Fruit fly (Drosophila melanogaster) whole organism, embryonic: ENCODE measurements around the gene Hexo1.

Experiments used
- Adf1 ChIP-seq: fragments of 200-800 bp; sonication (Bioruptor generic); IDR thresholded peaks from 2 replicates; pipeline ENCODE4 v1.3.6; 2022; ENCODE audit warnings: missing biosample characterization, missing genetic modification characterization
- BEAF-32 ChIP-seq: fragments of 200-800 bp; sonication (Bioruptor generic); optimal IDR thresholded peaks from 3 replicates; lab custom pipeline; 2017; ENCODE audit warnings: missing biosample characterization, missing genetic modification characterization, mild to moderate bottlenecking, moderate library complexity, missing genetic modification reagents
- CG10979 ChIP-seq: fragments of 200-800 bp; sonication (Bioruptor generic); optimal IDR thresholded peaks from 2 replicates; lab custom pipeline; 2018; ENCODE audit warnings: missing biosample characterization, mild to moderate bottlenecking, missing genetic modification characterization, moderate library complexity
- CG12219 ChIP-seq: fragments of 200-800 bp; sonication (Bioruptor generic); optimal IDR thresholded peaks from 3 replicates; lab custom pipeline; 2018; ENCODE audit warnings: missing biosample characterization, mild to moderate bottlenecking, missing genetic modification characterization
- CG13296 ChIP-seq: fragments of 200-800 bp; sonication (Bioruptor generic); optimal IDR thresholded peaks from 3 replicates; lab custom pipeline; 2018; ENCODE audit warnings: missing biosample characterization, mild to moderate bottlenecking, missing genetic modification characterization
- CG13775 ChIP-seq: fragments of 200-800 bp; sonication (Bioruptor generic); optimal IDR thresholded peaks from 3 replicates; lab custom pipeline; 2017; ENCODE audit warnings: missing biosample characterization, mild to moderate bottlenecking, missing genetic modification characterization
- CG14441 ChIP-seq: fragments of 200-800 bp; sonication (Bioruptor generic); IDR thresholded peaks from 2 replicates; pipeline ENCODE4 v1.3.6; 2022; ENCODE audit warnings: missing biosample characterization, missing genetic modification characterization
- CG1529 ChIP-seq: fragments of 200-800 bp; sonication (Bioruptor generic); optimal IDR thresholded peaks from 3 replicates; lab custom pipeline; 2018; ENCODE audit warnings: missing biosample characterization, missing genetic modification characterization
- CG1602 ChIP-seq: fragments of 200-800 bp; sonication (Bioruptor generic); optimal IDR thresholded peaks from 3 replicates; lab custom pipeline; 2016; ENCODE audit warnings: missing biosample characterization, missing genetic modification characterization
- CG2199 ChIP-seq: fragments of 200-800 bp; sonication (Bioruptor generic); IDR thresholded peaks from 3 replicates; pipeline ENCODE4 v1.3.6; 2022; ENCODE audit warnings: missing biosample characterization, missing genetic modification characterization
- CG32767 ChIP-seq: fragments of 200-800 bp; sonication (Bioruptor generic); IDR thresholded peaks from 2 replicates; pipeline ENCODE4 v1.3.6; 2022; ENCODE audit warnings: missing biosample characterization, missing genetic modification characterization
- CG4707 ChIP-seq: fragments of 200-800 bp; sonication (Bioruptor generic); optimal IDR thresholded peaks from 2 replicates; lab custom pipeline; 2018; ENCODE audit warnings: missing biosample characterization, mild to moderate bottlenecking, missing genetic modification characterization, moderate library complexity
- CG6272 ChIP-seq: fragments of 200-800 bp; sonication (Bioruptor generic); IDR thresholded peaks from 2 replicates; pipeline ENCODE4 v1.3.6; 2022; ENCODE audit warnings: missing biosample characterization, missing genetic modification characterization
- CG6854 ChIP-seq: fragments of 200-800 bp; sonication (Bioruptor generic); optimal IDR thresholded peaks from 3 replicates; lab custom pipeline; 2017; ENCODE audit warnings: missing biosample characterization, mild to moderate bottlenecking, missing genetic modification characterization
- CG7786 ChIP-seq: fragments of 200-800 bp; sonication (Bioruptor generic); optimal IDR thresholded peaks from 2 replicates; lab custom pipeline; 2016; ENCODE audit warnings: missing biosample characterization, missing genetic modification characterization
- CG8359 ChIP-seq: fragments of 200-800 bp; sonication (Bioruptor generic); optimal IDR thresholded peaks from 2 replicates; lab custom pipeline; 2017; ENCODE audit warnings: missing biosample characterization, mild to moderate bottlenecking, missing genetic modification characterization, borderline replicate concordance
- CG9932 ChIP-seq: fragments of 200-800 bp; sonication (Bioruptor generic); IDR thresholded peaks from 2 replicates; pipeline ENCODE4 v1.3.6; 2022; ENCODE audit warnings: missing biosample characterization, missing genetic modification characterization
- D19B ChIP-seq: fragments of 200-800 bp; sonication (Bioruptor generic); optimal IDR thresholded peaks from 2 replicates; lab custom pipeline; 2017; ENCODE audit warnings: missing biosample characterization, mild to moderate bottlenecking, missing genetic modification characterization
- Deaf1 ChIP-seq: fragments of 200-800 bp; optimal IDR thresholded peaks from 3 replicates; lab custom pipeline; 2019; ENCODE audit warnings: missing biosample characterization, mild to moderate bottlenecking, missing genetic modification characterization, moderate library complexity
- Dfd ChIP-seq, 2 experiments: fragments of >200 bp; optimal IDR thresholded peaks; 2 replicates each; lab custom pipeline; 2017; ENCODE audit warnings: missing biosample characterization in 2 of 2, missing genetic modification characterization in 2 of 2
- Dref ChIP-seq: fragments of 200-800 bp; sonication (Bioruptor generic); IDR thresholded peaks from 2 replicates; pipeline ENCODE4 v1.3.6; 2022; ENCODE audit warnings: missing biosample characterization, missing genetic modification characterization
- Elba2 ChIP-seq: fragments of 200-800 bp; sonication (Bioruptor generic); optimal IDR thresholded peaks from 3 replicates; lab custom pipeline; 2016; ENCODE audit warnings: missing biosample characterization, missing genetic modification characterization
- Fer3 ChIP-seq: fragments of 200-800 bp; sonication (Bioruptor generic); optimal IDR thresholded peaks from 2 replicates; lab custom pipeline; 2018; ENCODE audit warnings: missing biosample characterization, mild to moderate bottlenecking, missing genetic modification characterization, moderate library complexity
- HLH3B ChIP-seq: fragments of 200-800 bp; sonication (Bioruptor generic); IDR thresholded peaks from 2 replicates; pipeline ENCODE4 v1.3.6; 2022; ENCODE audit warnings: missing biosample characterization, missing genetic modification characterization
- Hand ChIP-seq: fragments of 200-800 bp; sonication (Bioruptor generic); optimal IDR thresholded peaks from 2 replicates; lab custom pipeline; 2017; ENCODE audit warnings: mild to moderate bottlenecking, missing biosample characterization, missing genetic modification reagents, missing genetic modification characterization
- HmgZ ChIP-seq: fragments of 200-800 bp; sonication (Bioruptor generic); optimal IDR thresholded peaks from 2 replicates; lab custom pipeline; 2018; ENCODE audit warnings: missing biosample characterization, mild to moderate bottlenecking, missing genetic modification characterization
- Meics ChIP-seq: fragments of 200-800 bp; sonication (Bioruptor generic); optimal IDR thresholded peaks from 2 replicates; lab custom pipeline; 2017; ENCODE audit warnings: missing biosample characterization, mild to moderate bottlenecking, missing genetic modification characterization
- NC2β ChIP-seq: fragments of 200-800 bp; sonication (Bioruptor generic); optimal IDR thresholded peaks from 2 replicates; lab custom pipeline; 2016; ENCODE audit warnings: missing biosample characterization, missing genetic modification characterization
- NFAT ChIP-seq: fragments of 200-800 bp; sonication (Bioruptor generic); IDR thresholded peaks from 2 replicates; pipeline ENCODE4 v1.3.6; 2022; ENCODE audit warnings: missing biosample characterization, missing genetic modification characterization
- Poxn ChIP-seq: fragments of 200-800 bp; sonication (Bioruptor generic); IDR thresholded peaks from 2 replicates; pipeline ENCODE4 v1.3.6; 2022; ENCODE audit warnings: missing biosample characterization, missing genetic modification characterization
- YL-1 ChIP-seq: fragments of 200-800 bp; sonication (Bioruptor generic); optimal IDR thresholded peaks from 3 replicates; lab custom pipeline; 2017; ENCODE audit warnings: missing biosample characterization, mild to moderate bottlenecking, missing genetic modification characterization
- ac ChIP-seq: fragments of 200-800 bp; sonication (Bioruptor generic); optimal IDR thresholded peaks from 3 replicates; lab custom pipeline; 2017; ENCODE audit warnings: missing biosample characterization, mild to moderate bottlenecking, missing genetic modification characterization
- chif ChIP-seq, 2 experiments: fragments of 200-800 bp; sonication (Bioruptor generic); optimal IDR thresholded peaks; 3 replicates each; lab custom pipeline; 2016; ENCODE audit warnings: missing biosample characterization in 2 of 2, missing genetic modification characterization in 2 of 2
- dm ChIP-seq: fragments of 200-800 bp; sonication (Bioruptor generic); optimal IDR thresholded peaks from 3 replicates; lab custom pipeline; 2016; ENCODE audit warnings: missing biosample characterization, missing genetic modification characterization
- dmrt99B ChIP-seq: fragments of 200-800 bp; sonication (Bioruptor generic); optimal IDR thresholded peaks from 2 replicates; lab custom pipeline; 2018; ENCODE audit warnings: missing biosample characterization, mild to moderate bottlenecking, missing genetic modification characterization, moderate library complexity
- fd64A ChIP-seq: fragments of 200-800 bp; sonication (Bioruptor generic); optimal IDR thresholded peaks from 3 replicates; lab custom pipeline; 2018; ENCODE audit warnings: missing biosample characterization, mild to moderate bottlenecking, missing genetic modification characterization
- gfzf ChIP-seq: fragments of 200-800 bp; sonication (Bioruptor generic); optimal IDR thresholded peaks from 2 replicates; lab custom pipeline; 2016; ENCODE audit warnings: missing biosample characterization, mild to moderate bottlenecking, missing genetic modification characterization, moderate library complexity
- gsb-n ChIP-seq: fragments of 200-800 bp; sonication (Bioruptor generic); optimal IDR thresholded peaks from 3 replicates; lab custom pipeline; 2018; ENCODE audit warnings: missing biosample characterization, mild to moderate bottlenecking, missing genetic modification characterization
- insv ChIP-seq, 2 experiments: fragments of 200-800 bp; sonication (Bioruptor generic); optimal IDR thresholded peaks; 3 replicates each; lab custom pipeline; 2016 to 2018; ENCODE audit warnings: missing biosample characterization in 2 of 2, missing genetic modification characterization in 2 of 2
- jigr1 ChIP-seq: fragments of 200-800 bp; sonication (Bioruptor generic); IDR thresholded peaks from 3 replicates; pipeline ENCODE4 v1.3.6; 2022; ENCODE audit warnings: missing biosample characterization, missing genetic modification characterization
- lmd ChIP-seq: fragments of 200-800 bp; sonication (Bioruptor generic); IDR thresholded peaks from 2 replicates; pipeline ENCODE4 v1.3.6; 2022; ENCODE audit warnings: missing biosample characterization, missing genetic modification characterization
- peb ChIP-seq: fragments of 200-800 bp; sonication (Bioruptor generic); IDR thresholded peaks from 2 replicates; pipeline ENCODE4 v1.3.6; 2022; ENCODE audit warnings: missing biosample characterization, missing genetic modification characterization
- pros ChIP-seq: fragments of 200-800 bp; sonication (Bioruptor generic); optimal IDR thresholded peaks from 3 replicates; lab custom pipeline; 2019; ENCODE audit warnings: missing biosample characterization, mild to moderate bottlenecking, missing genetic modification characterization, moderate library complexity
- run ChIP-seq: fragments of 200-800 bp; sonication (Bioruptor generic); optimal IDR thresholded peaks from 3 replicates; lab custom pipeline; 2018; ENCODE audit warnings: missing biosample characterization, mild to moderate bottlenecking, missing genetic modification characterization
- sens-2 ChIP-seq: fragments of 200-800 bp; sonication (Bioruptor generic); IDR thresholded peaks from 2 replicates; pipeline ENCODE4 v1.3.6; 2022; ENCODE audit warnings: missing biosample characterization, missing genetic modification characterization
- seq ChIP-seq: fragments of 200-800 bp; sonication (Bioruptor generic); IDR thresholded peaks from 2 replicates; pipeline ENCODE4 v1.3.6; 2022; ENCODE audit warnings: missing biosample characterization, missing genetic modification characterization
- slbo ChIP-seq: fragments of 200-800 bp; sonication (Bioruptor generic); IDR thresholded peaks from 2 replicates; pipeline ENCODE4 v1.3.6; 2022; ENCODE audit warnings: missing biosample characterization, missing genetic modification characterization
- tgo ChIP-seq: fragments of 200-800 bp; sonication (Bioruptor generic); IDR thresholded peaks from 3 replicates; pipeline ENCODE4 v1.3.6; 2022; ENCODE audit warnings: missing biosample characterization, missing genetic modification characterization
- tup ChIP-seq: fragments of 200-800 bp; sonication (Bioruptor generic); optimal IDR thresholded peaks from 2 replicates; lab custom pipeline; 2016; ENCODE audit warnings: missing biosample characterization, mild to moderate bottlenecking, missing genetic modification characterization, moderate library complexity
- wdn ChIP-seq: fragments of 200-800 bp; sonication (Bioruptor generic); IDR thresholded peaks from 2 replicates; pipeline ENCODE4 v1.3.6; 2022; ENCODE audit warnings: missing biosample characterization, missing genetic modification characterization

Hexo1 gene

DNA sequence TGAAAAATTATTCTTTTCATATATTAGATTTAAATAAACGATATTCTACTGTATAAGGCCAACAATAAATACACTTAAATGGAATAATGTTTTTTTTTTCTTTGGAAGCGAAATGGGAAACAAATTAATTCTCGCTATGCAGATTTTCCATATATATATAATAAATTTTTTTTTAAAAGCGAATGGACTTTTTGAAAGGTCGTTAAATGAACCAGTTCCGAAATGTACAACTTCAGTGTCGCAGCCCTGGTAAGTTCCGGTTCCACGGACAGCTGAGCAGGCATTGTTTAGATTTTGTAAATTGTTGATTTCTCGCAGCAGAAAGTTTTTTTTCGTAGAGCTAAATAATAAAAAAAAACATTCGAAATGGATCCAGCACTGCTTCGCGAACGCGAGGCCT lies 1.7 kb upstream of the Hexo1 start, which contains the start of gene TfIIEbeta (continued):
- no peak for TF ChIP-seq CG32767 (GFP tag; lab: Robert Waterston, UW)
- TF ChIP-seq BEAF-32 (GFP tag; lab: Kevin White, UChicago), result peak; percentile 1
- peak; percentile 53 for TF ChIP-seq Meics
- TF ChIP-seq, all 482 proteins: peak for 114

DNA sequence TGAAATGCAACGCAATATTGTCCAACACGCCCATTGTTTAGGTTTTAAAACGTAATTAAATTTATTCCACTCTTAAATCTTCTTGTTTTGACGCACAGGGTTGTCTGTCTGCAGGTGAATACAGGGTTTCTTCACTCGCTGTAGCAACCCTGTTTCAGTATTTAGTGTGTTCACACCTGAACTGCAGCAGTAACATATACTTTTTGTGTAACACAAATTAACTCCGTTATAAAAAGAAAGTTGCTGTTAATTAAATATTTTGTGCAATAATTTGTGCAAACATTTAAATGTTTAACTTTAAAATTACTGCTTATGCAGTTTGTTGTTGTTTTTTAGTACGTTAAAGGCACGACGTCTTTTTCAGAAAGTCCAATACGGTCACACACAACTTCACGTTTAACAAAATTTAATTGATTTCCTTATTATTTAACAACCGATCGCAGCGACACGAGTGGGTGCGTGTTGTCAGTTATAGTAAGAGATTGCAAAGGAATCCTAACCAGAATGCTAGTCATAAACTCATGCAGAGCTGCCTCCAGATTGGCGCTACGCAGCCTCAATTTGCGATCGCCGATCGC lies 3.8 kb downstream of the Hexo1 start, which contains the start of the genes CG15012 and Fdx2:
Gene CG15012, minus strand, starts transcription at position 127 of the 578 bp plus-strand sequence.
Gene Fdx2, plus strand, starts transcription at position 363 of the 578 bp plus-strand sequence.
- TF ChIP-seq CG13296 (GFP tag; lab: Kevin White, UChicago) (no peak), Adf1 (no peak), YL-1 (GFP tag; lab: Kevin White, UChicago) (peak; percentile 93), slbo (GFP tag; lab: Robert Waterston, UW) (peak; percentile 29; the same call in 1 of the 2 replicates), CG14441 (GFP tag; lab: Robert Waterston, UW) (no peak), CG2199 (no peak), CG7786 (no peak), chif (GFP tag; optimal IDR thresholded peaks at IDR 0.05; lab: Kevin White, UChicago) (peak in 1 of 2 experiments; percentile 21), insv (GFP tag; optimal IDR thresholded peaks at IDR 0.05; lab: Kevin White, UChicago) (no peak), CG8359 (no peak), HmgZ (tag; lab: Kevin White, UChicago) (peak; percentile 73), sens-2 (GFP tag; lab: Robert Waterston, UW) (no peak), pros (GFP tag; lab: Kevin White, UChicago) (no peak), run (tag; lab: Kevin White, UChicago) (no peak), gfzf (peak; percentile 95), fd64A (GFP tag; lab: Kevin White, UChicago) (no peak), HLH3B (GFP tag; lab: Robert Waterston, UW) (no peak), D19B (no peak), ac (GFP tag; lab: Kevin White, UChicago) (no peak), Deaf1 (peak; percentile 3), dmrt99B (tag; lab: Kevin White, UChicago) (no peak), Hand (GFP tag; lab: Kevin White, UChicago) (no peak), peb (GFP tag; lab: Robert Waterston, UW) (no peak), Dfd (GFP tag; optimal IDR thresholded peaks at IDR 0.05; lab: Kevin White, UChicago) (no peak), dm (GFP tag; lab: Kevin White, UChicago) (peak; percentile 71), seq (GFP tag; lab: Robert Waterston, UW) (no peak), CG13775 (peak; percentile 24), CG12219 (GFP tag; lab: Kevin White, UChicago) (no peak), CG10979 (tag; lab: Kevin White, UChicago) (no peak), CG9932 (GFP tag; lab: Robert Waterston, UW) (no peak), wdn (GFP tag; lab: Robert Waterston, UW) (no peak), lmd (GFP tag; lab: Robert Waterston, UW) (no peak), NFAT (no peak), Dref (GFP tag; lab: Robert Waterston, UW) (peak; percentile 33; the same call in 1 of the 2 replicates), CG4707 (no peak), tgo (GFP tag; lab: Robert Waterston, UW) (no peak), CG6854 (GFP tag; lab: Kevin White, UChicago) (no peak), CG6272 (GFP tag; lab: Robert Waterston, UW) (no peak), CG1529 (GFP tag; lab: Kevin White, UChicago) (no peak), tup (GFP tag; lab: Kevin White, UChicago) (no peak), CG1602 (GFP tag; lab: Kevin White, UChicago) (no peak), Poxn (GFP tag; lab: Robert Waterston, UW) (no peak), Fer3 (no peak), Elba2 (GFP tag; lab: Kevin White, UChicago) (no peak), gsb-n (no peak), jigr1 (no peak), NC2β (GFP tag; lab: Kevin White, UChicago) (peak; percentile 23)
